Worm (Caenorhabditis elegans) whole organism, late embryonic: ENCODE results near the gene F17E9.15.

ENCODE experiments used
- C08G9.2 ChIP-seq: sonication (generic microtip); optimal IDR thresholded peaks from 2 replicates; lab custom pipeline; 2016; ENCODE audit warnings: mild to moderate bottlenecking, missing genetic modification characterization, moderate library complexity, missing compliant biosample characterization
- C38D4.7 ChIP-seq: fragments of 200-800 bp; sonication (Bioruptor generic); optimal IDR thresholded peaks from 2 replicates; lab custom pipeline; 2018; ENCODE audit warnings: mild to moderate bottlenecking, missing genetic modification characterization, moderate library complexity, missing compliant biosample characterization
- K02D7.2 ChIP-seq: sonication (generic microtip); optimal IDR thresholded peaks from 2 replicates; lab custom pipeline; 2017; ENCODE audit warnings: mild to moderate bottlenecking, missing genetic modification characterization, missing compliant biosample characterization
- ama-1 ChIP-seq: fragments of 150-350 bp; optimal IDR thresholded peaks from 2 replicates; lab custom pipeline; 2014
- ceh-14 ChIP-seq: sonication (generic microtip); optimal IDR thresholded peaks from 2 replicates; lab custom pipeline; 2016; ENCODE audit warnings: missing genotype, missing genetic modification characterization, missing compliant biosample characterization
- ceh-18 ChIP-seq: sonication (generic microtip); optimal IDR thresholded peaks from 2 replicates; lab custom pipeline; 2016; ENCODE audit warnings: missing genetic modification characterization, missing compliant biosample characterization
- ceh-2 ChIP-seq: sonication (generic microtip); optimal IDR thresholded peaks from 2 replicates; lab custom pipeline; 2016; ENCODE audit warnings: missing genotype, missing genetic modification characterization, missing compliant biosample characterization
- ceh-22 ChIP-seq: sonication (generic microtip); optimal IDR thresholded peaks from 2 replicates; lab custom pipeline; 2017; ENCODE audit warnings: missing biosample characterization, missing genetic modification characterization
- ceh-24 ChIP-seq: sonication (generic microtip); optimal IDR thresholded peaks from 2 replicates; lab custom pipeline; 2016; ENCODE audit warnings: mild to moderate bottlenecking, missing genetic modification characterization, missing compliant biosample characterization
- ceh-30 ChIP-seq: fragments of 150-350 bp; optimal IDR thresholded peaks from 2 replicates; lab custom pipeline; 2014; ENCODE audit warnings: missing biosample characterization, missing genetic modification characterization
- ceh-31 ChIP-seq: sonication (generic microtip); optimal IDR thresholded peaks from 2 replicates; lab custom pipeline; 2016; ENCODE audit warnings: missing genetic modification characterization, missing compliant biosample characterization
- ceh-34 ChIP-seq: sonication (generic microtip); optimal IDR thresholded peaks from 2 replicates; lab custom pipeline; 2016; ENCODE audit warnings: mild to moderate bottlenecking, missing genetic modification characterization, missing compliant biosample characterization
- ceh-45 ChIP-seq: fragments of 200-800 bp; sonication (Bioruptor generic); IDR thresholded peaks from 2 replicates; pipeline ENCODE4 v1.3.6; 2022; ENCODE audit warnings: missing genetic modification reagents, missing genetic modification characterization, missing compliant biosample characterization
- ceh-6 ChIP-seq: fragments of 200-800 bp; sonication (Bioruptor generic); optimal IDR thresholded peaks from 2 replicates; lab custom pipeline; 2018; ENCODE audit warnings: mild to moderate bottlenecking, missing genetic modification characterization, missing compliant biosample characterization
- che-1 ChIP-seq: sonication (generic microtip); optimal IDR thresholded peaks from 2 replicates; lab custom pipeline; 2016; ENCODE audit warnings: mild to moderate bottlenecking, missing genetic modification characterization, missing compliant biosample characterization
- dmd-4 ChIP-seq: sonication (generic microtip); optimal IDR thresholded peaks from 2 replicates; lab custom pipeline; 2016; ENCODE audit warnings: borderline replicate concordance, missing genetic modification characterization, missing compliant biosample characterization
- elt-2 ChIP-seq: sonication (generic microtip); optimal IDR thresholded peaks from 2 replicates; lab custom pipeline; 2016; ENCODE audit warnings: missing genetic modification reagents, missing genetic modification characterization, missing compliant biosample characterization
- eyg-1 ChIP-seq: sonication (generic microtip); optimal IDR thresholded peaks from 2 replicates; lab custom pipeline; 2016; ENCODE audit warnings: missing genotype, missing genetic modification characterization, missing compliant biosample characterization
- fax-1 ChIP-seq: sonication (generic microtip); optimal IDR thresholded peaks from 2 replicates; lab custom pipeline; 2016; ENCODE audit warnings: missing genotype, missing genetic modification characterization, missing compliant biosample characterization
- gmeb-2 ChIP-seq: sonication (generic microtip); optimal IDR thresholded peaks from 2 replicates; lab custom pipeline; 2016; ENCODE audit warnings: missing genetic modification characterization, inconsistent platforms, missing compliant biosample characterization
- hlh-30 ChIP-seq: sonication (generic microtip); optimal IDR thresholded peaks from 2 replicates; lab custom pipeline; 2017; ENCODE audit warnings: antibody characterized with exemption, missing genetic modification characterization, missing compliant biosample characterization; ENCODE audit not compliant: insufficient read depth
- madf-2 ChIP-seq: sonication (generic microtip); optimal IDR thresholded peaks from 2 replicates; lab custom pipeline; 2017; ENCODE audit warnings: missing genetic modification characterization, missing compliant biosample characterization
- nfya-1 ChIP-seq: sonication (generic microtip); optimal IDR thresholded peaks from 2 replicates; lab custom pipeline; 2017; ENCODE audit warnings: missing genetic modification characterization, mild to moderate bottlenecking, missing compliant biosample characterization, antibody characterized with exemption, moderate library complexity
- nhr-11 ChIP-seq: fragments of 150-350 bp; optimal IDR thresholded peaks from 2 replicates; lab custom pipeline; 2014; ENCODE audit warnings: missing biosample characterization, missing genetic modification characterization
- nhr-232 ChIP-seq: sonication (generic microtip); optimal IDR thresholded peaks from 2 replicates; lab custom pipeline; 2016; ENCODE audit warnings: missing genetic modification characterization, missing compliant biosample characterization
- npax-4 ChIP-seq: sonication (generic microtip); optimal IDR thresholded peaks from 2 replicates; lab custom pipeline; 2016; ENCODE audit warnings: missing genetic modification characterization, missing compliant biosample characterization
- odd-2 ChIP-seq: sonication (generic microtip); optimal IDR thresholded peaks from 2 replicates; lab custom pipeline; 2017; ENCODE audit warnings: antibody characterized with exemption, mild to moderate bottlenecking, missing genetic modification characterization, missing compliant biosample characterization
- pag-3 ChIP-seq: sonication (generic microtip); optimal IDR thresholded peaks from 2 replicates; lab custom pipeline; 2016; ENCODE audit warnings: missing compliant biosample characterization, missing genetic modification characterization, borderline replicate concordance
- pax-1 ChIP-seq: fragments of 150-350 bp; optimal IDR thresholded peaks from 2 replicates; lab custom pipeline; 2014; ENCODE audit warnings: missing biosample characterization, missing genetic modification characterization
- pqm-1 ChIP-seq: sonication (generic microtip); optimal IDR thresholded peaks from 2 replicates; lab custom pipeline; 2016; ENCODE audit warnings: missing genetic modification characterization, missing compliant biosample characterization
- pros-1 ChIP-seq: fragments of 150-350 bp; optimal IDR thresholded peaks from 2 replicates; lab custom pipeline; 2014; ENCODE audit warnings: missing biosample characterization, missing genetic modification reagents, missing genetic modification characterization
- ref-2 ChIP-seq: sonication (generic microtip); optimal IDR thresholded peaks from 2 replicates; lab custom pipeline; 2016; ENCODE audit warnings: missing genetic modification characterization, missing compliant biosample characterization
- sdc-2 ChIP-seq: sonication (generic microtip); optimal IDR thresholded peaks from 2 replicates; lab custom pipeline; 2016; ENCODE audit warnings: missing genotype, missing genetic modification characterization, missing compliant biosample characterization
- sox-2 ChIP-seq: fragments of 200-800 bp; sonication (Bioruptor generic); IDR thresholded peaks from 2 replicates; pipeline ENCODE4 v1.3.6; 2022; ENCODE audit warnings: missing genetic modification reagents, missing genetic modification characterization, missing compliant biosample characterization
- sox-4 ChIP-seq: sonication (generic microtip); optimal IDR thresholded peaks from 2 replicates; lab custom pipeline; 2017; ENCODE audit warnings: mild to moderate bottlenecking, missing genetic modification characterization, inconsistent platforms, missing compliant biosample characterization
- syd-9 ChIP-seq: sonication (generic microtip); optimal IDR thresholded peaks from 2 replicates; lab custom pipeline; 2016; ENCODE audit warnings: mild to moderate bottlenecking, missing genetic modification characterization, moderate library complexity, missing compliant biosample characterization
- tbx-7 ChIP-seq: sonication (generic microtip); optimal IDR thresholded peaks from 2 replicates; lab custom pipeline; 2016; ENCODE audit warnings: missing genotype, missing genetic modification characterization, missing compliant biosample characterization
- ttx-3 ChIP-seq: sonication (generic microtip); optimal IDR thresholded peaks from 2 replicates; lab custom pipeline; 2016; ENCODE audit warnings: missing genetic modification reagents, missing genetic modification characterization, missing compliant biosample characterization
- unc-55 ChIP-seq: sonication (generic microtip); optimal IDR thresholded peaks from 2 replicates; lab custom pipeline; 2017; ENCODE audit warnings: missing biosample characterization, missing genetic modification reagents, missing genetic modification characterization
- unc-86 ChIP-seq: sonication (generic microtip); optimal IDR thresholded peaks from 2 replicates; lab custom pipeline; 2016; ENCODE audit warnings: missing genetic modification characterization, missing compliant biosample characterization
- zip-5 ChIP-seq: sonication (generic microtip); optimal IDR thresholded peaks from 2 replicates; lab custom pipeline; 2016; ENCODE audit warnings: missing genetic modification characterization, missing compliant biosample characterization
- ztf-16 ChIP-seq: sonication (generic microtip); optimal IDR thresholded peaks from 2 replicates; lab custom pipeline; 2017; ENCODE audit warnings: missing genetic modification characterization, missing compliant biosample characterization

Gene F17E9.15

ce11 chrIV:8339636-8340035 lies 7.6 kb upstream of the F17E9.15 start, which contains the start of gene lgc-6:
Gene lgc-6, plus strand, starts transcription at chrIV:8339936.
- TF ChIP-seq nhr-232 (tag; lab: Kevin White, UChicago) (no peak), tbx-7 (tag; lab: Kevin White, UChicago) (no peak), C38D4.7 (GFP tag; lab: Kevin White, UChicago) (no peak), odd-2 (tag; lab: Kevin White, UChicago) (no peak), C08G9.2 (tag; lab: Kevin White, UChicago) (no peak), pqm-1 (tag; lab: Kevin White, UChicago) (no peak), ama-1 (lab: Kevin White, UChicago) (no peak), gmeb-2 (tag; lab: Kevin White, UChicago) (no peak), ceh-14 (tag; lab: Kevin White, UChicago) (no peak), ttx-3 (tag; lab: Kevin White, UChicago) (no peak)

DNA sequence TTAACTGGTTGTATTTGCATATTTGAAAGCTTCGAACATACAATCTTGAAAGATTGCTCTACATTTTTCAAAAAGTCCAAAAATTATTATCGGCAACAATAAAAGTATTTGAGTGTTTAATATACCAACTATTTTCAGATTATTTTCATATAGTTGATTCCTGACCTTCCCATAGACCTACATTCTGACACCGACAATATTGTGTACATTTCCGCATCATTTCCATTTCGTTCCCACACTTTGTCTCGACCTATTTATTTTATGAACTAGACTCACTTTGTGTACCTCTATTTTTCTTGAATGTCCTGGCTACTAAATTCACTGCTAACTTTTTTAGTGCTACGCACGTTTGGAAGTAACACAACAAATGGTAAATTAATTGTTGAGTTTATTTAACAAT lies 4.8 kb upstream of the F17E9.15 start, which contains the start of gene lgc-5:
TSS of gene lgc-5 (plus strand) at position 301 of the 400 bp plus-strand sequence.
- no peak for TF ChIP-seq ref-2 (tag; lab: Kevin White, UChicago)
- TF ChIP-seq madf-2 (tag; lab: Kevin White, UChicago): no peak
- TF ChIP-seq pag-3: no peak
- no peak for TF ChIP-seq syd-9 (tag; lab: Kevin White, UChicago)
- TF ChIP-seq ceh-24: no peak
- TF ChIP-seq gmeb-2 (tag; lab: Kevin White, UChicago): no peak
- TF ChIP-seq C38D4.7 (GFP tag; lab: Kevin White, UChicago): no peak
- no peak for TF ChIP-seq ceh-22
- no peak for TF ChIP-seq elt-2
- TF ChIP-seq fax-1 (tag; lab: Kevin White, UChicago): no peak
- no peak for TF ChIP-seq nhr-232 (tag; lab: Kevin White, UChicago)
- no peak for TF ChIP-seq pax-1
- TF ChIP-seq ceh-31 (tag; lab: Kevin White, UChicago): no peak
- TF ChIP-seq eyg-1 (tag; lab: Kevin White, UChicago): no peak
- no peak for TF ChIP-seq ceh-2 (tag; lab: Kevin White, UChicago)
- TF ChIP-seq K02D7.2 (tag; lab: Kevin White, UChicago): no peak
- no peak for TF ChIP-seq pros-1 (tag; lab: Kevin White, UChicago)
- TF ChIP-seq nhr-11 (tag; lab: Kevin White, UChicago): no peak
- no peak for TF ChIP-seq ceh-18 (tag; lab: Kevin White, UChicago)
- no peak for TF ChIP-seq unc-55 (GFP tag; lab: Kevin White, UChicago)

ce11 chrIV:8345518-8345917 lies 1.7 kb upstream of the F17E9.15 start, which contains the start of gene F17E9.5:
Gene F17E9.5, plus strand, starts transcription at chrIV:8345818.
- no peak for TF ChIP-seq eyg-1 (tag; lab: Kevin White, UChicago)
- TF ChIP-seq npax-4 (tag; lab: Kevin White, UChicago): no peak
- no peak for TF ChIP-seq ceh-30 (tag; lab: Kevin White, UChicago)
- no peak for TF ChIP-seq nhr-232 (tag; lab: Kevin White, UChicago)
- no peak for TF ChIP-seq unc-86 (tag; lab: Kevin White, UChicago)
- no peak for TF ChIP-seq nfya-1
- TF ChIP-seq che-1 (tag; lab: Kevin White, UChicago): no peak
- TF ChIP-seq ceh-2 (tag; lab: Kevin White, UChicago): no peak
- no peak for TF ChIP-seq ceh-22

DNA sequence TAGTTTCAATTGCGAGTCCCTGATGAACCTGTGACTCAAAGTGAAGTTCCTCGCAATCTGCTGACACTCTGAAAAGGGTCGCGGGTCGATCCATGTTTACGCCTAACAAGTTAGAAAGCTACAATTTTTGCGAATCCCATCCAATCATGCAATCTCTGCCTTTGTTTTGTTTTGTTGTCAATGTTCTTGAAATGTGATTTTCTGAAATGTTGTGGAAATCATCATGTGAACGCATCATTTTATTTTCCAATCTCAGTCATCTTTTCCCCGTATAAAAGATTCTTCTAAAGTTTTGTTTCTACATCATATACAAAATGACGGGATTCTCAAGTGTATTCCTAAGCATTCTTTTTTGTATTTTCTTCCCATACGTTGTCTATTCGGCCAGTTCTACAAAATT lies 855 bp downstream of the F17E9.15 start, which contains the start of gene F17E9.4:
TSS of gene F17E9.4 (plus strand) at position 301 of the 400 bp plus-strand sequence.
- TF ChIP-seq hlh-30 (tag; lab: Kevin White, UChicago) (no peak), eyg-1 (tag; lab: Kevin White, UChicago) (no peak), ztf-16 (tag; lab: Kevin White, UChicago) (no peak), sdc-2 (tag; lab: Kevin White, UChicago) (no peak), sox-2 (no peak), ceh-6 (GFP tag; lab: Kevin White, UChicago) (no peak), K02D7.2 (tag; lab: Kevin White, UChicago) (no peak), zip-5 (tag; lab: Kevin White, UChicago) (no peak), nfya-1 (no peak), sox-4 (tag; lab: Kevin White, UChicago) (no peak), odd-2 (tag; lab: Kevin White, UChicago) (no peak), ceh-34 (tag; lab: Kevin White, UChicago) (no peak), dmd-4 (tag; lab: Kevin White, UChicago) (no peak), ceh-45 (no peak)
